Fruit fly (Drosophila melanogaster): ENCODE data around the gene Rac2.

DNA sequence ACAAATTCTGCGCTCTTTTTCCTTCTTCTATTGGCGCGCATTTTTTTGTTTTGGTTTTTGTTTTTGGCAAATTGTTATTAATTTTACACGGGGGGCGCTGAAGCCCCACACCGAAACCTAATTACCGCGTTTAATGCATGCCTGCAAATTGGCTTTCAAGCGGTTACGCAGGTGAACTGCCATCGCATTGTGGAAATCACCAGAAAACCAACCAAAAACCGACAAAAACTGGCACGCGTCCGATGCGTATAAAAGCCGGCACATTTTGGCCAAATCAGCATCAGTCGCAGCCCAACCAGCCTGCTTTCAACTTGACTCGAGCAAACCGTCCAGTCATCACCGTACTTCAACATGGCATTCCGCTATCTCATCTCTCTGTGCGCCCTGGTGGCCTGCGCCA is 36.3 kb upstream of the Rac2 start, which contains the start of gene CG8541:
- TF ChIP-seq CG8478 (optimal IDR thresholded peaks at IDR 0.05) (no peak), CTCF (optimal IDR thresholded peaks at IDR 0.05) (no peak)
